Fruit fly (Drosophila melanogaster): ENCODE measurements around the gene CG46456.

DNA sequence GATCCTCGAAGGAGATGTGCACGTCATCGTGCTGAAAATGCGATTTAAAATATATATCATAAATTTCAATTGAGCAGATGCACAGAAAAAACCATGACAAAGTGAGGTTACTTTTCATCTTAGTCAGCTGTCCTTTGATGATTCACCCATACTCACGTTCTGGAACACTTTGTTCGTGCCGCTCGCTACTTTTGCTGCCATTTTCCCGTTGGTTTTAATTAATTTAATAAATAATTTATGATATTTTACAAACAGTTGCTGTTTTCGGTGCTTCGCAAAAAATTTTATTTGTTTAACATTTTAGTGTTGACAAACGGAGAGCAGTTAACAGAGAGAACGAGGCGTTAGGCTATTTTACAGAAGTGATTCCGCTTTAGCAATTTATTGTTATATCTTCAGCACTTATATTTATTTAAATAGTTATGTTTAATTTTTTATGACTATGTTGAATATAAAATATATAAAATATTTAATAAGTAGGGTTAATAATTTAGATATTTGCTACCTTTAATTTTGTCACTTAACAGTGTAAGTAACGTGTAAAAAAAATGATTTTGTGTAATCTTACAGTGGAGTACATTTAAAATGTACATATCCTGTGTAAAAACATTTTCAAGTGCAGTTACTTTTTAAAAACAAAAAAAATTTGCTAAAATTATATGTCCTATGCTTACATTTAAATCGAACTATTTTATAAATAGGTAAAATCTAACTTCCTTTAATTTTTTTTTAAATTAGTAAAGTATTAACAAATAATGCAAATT is 12.8 kb upstream of the CG46456 start, which contains the start of gene Pfdn4:
- TF ChIP-seq CG34406 (GFP tag; optimal IDR thresholded peaks at IDR 0.05) (no peak), CG8319 (GFP tag; optimal IDR thresholded peaks at IDR 0.05) (no peak), Blimp-1 (GFP tag; optimal IDR thresholded peaks at IDR 0.05) (no peak), CG31627 (GFP tag; optimal IDR thresholded peaks at IDR 0.05) (no peak), CG10631 (GFP tag; optimal IDR thresholded peaks at IDR 0.05) (no peak), CG3032 (tag; optimal IDR thresholded peaks at IDR 0.05) (no peak), Ets96B (tag; optimal IDR thresholded peaks at IDR 0.05) (no peak), CG11294 (GFP tag; IDR thresholded peaks at IDR 0.05) (no peak), Met (GFP tag; optimal IDR thresholded peaks at IDR 0.05) (no peak), esn (GFP tag; optimal IDR thresholded peaks at IDR 0.05) (no peak), CG6854 (GFP tag; optimal IDR thresholded peaks at IDR 0.05) (no peak), Sox102F (GFP tag; optimal IDR thresholded peaks at IDR 0.05) (no peak), CG8119 (GFP tag; IDR thresholded peaks at IDR 0.05) (no peak)

Measured in whole organism, prepupa.